Worm (Caenorhabditis elegans): Measurements from ENCODE around the gene Y45F10C.2.

DNA sequence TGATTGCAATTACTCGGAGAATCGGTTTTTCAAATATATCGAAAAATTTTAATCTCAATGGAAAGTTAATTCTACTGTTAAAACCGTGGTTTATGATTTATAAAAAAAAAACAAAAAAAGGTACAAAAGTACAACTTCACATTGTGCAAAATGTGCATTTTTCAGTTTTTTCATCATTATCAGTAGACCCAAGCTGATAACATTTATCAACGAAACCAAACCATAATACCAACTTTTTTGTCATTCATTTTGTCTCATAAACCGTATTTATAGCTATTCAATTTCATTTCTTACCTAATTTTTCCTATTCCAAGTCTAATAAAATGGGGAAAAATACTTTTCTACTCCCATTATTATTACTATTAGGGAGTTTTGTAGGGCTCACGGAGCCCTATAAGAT is 23.4 kb downstream of the Y45F10C.2 start, which contains the start of gene ugt-22:
- TF ChIP-seq mep-1 (tag; optimal IDR thresholded peaks at IDR 0.05) (no peak), mls-2 (tag; optimal IDR thresholded peaks at IDR 0.05) (no peak), elt-1 (tag; optimal IDR thresholded peaks at IDR 0.05; ENCODE audit: borderline replicate concordance, insufficient read depth) (no peak), ces-1 (GFP tag; optimal IDR thresholded peaks at IDR 0.05) (no peak), lsy-2 (tag; optimal IDR thresholded peaks at IDR 0.05) (no peak), nhr-28 (tag; optimal IDR thresholded peaks at IDR 0.05) (no peak), mab-5 (tag; optimal IDR thresholded peaks at IDR 0.05) (no peak), nhr-76 (tag; optimal IDR thresholded peaks at IDR 0.05) (no peak), unc-62 (GFP tag; optimal IDR thresholded peaks at IDR 0.05) (no peak), bed-3 (GFP tag; optimal IDR thresholded peaks at IDR 0.05) (no peak), nhr-237 (tag; optimal IDR thresholded peaks at IDR 0.05) (no peak), snpc-4 (tag; optimal IDR thresholded peaks at IDR 0.05) (no peak), nhr-12 (tag; optimal IDR thresholded peaks at IDR 0.05) (no peak), ceh-83 (GFP tag; optimal IDR thresholded peaks at IDR 0.05) (no peak)
